Worm (Caenorhabditis elegans) whole organism, midembryonic: Measurements from ENCODE around the gene F56C9.3.

Experiments used
- T22C8.4 ChIP-seq: fragments of 200-800 bp; sonication (Bioruptor generic); IDR thresholded peaks from 2 replicates; pipeline ENCODE4 v1.3.6; 2022; ENCODE audit warnings: missing genetic modification characterization, missing compliant biosample characterization
- cog-1 ChIP-seq: sonication (generic microtip); optimal IDR thresholded peaks from 2 replicates; lab custom pipeline; 2016; ENCODE audit warnings: missing genetic modification characterization, missing compliant biosample characterization
- flt-1 ChIP-seq: fragments of 200-800 bp; sonication (Bioruptor generic); IDR thresholded peaks from 2 replicates; pipeline ENCODE4 v1.3.6; 2022; ENCODE audit warnings: missing genetic modification characterization, missing compliant biosample characterization
- klf-2 ChIP-seq: fragments of 200-800 bp; sonication (Bioruptor generic); conservative IDR thresholded peaks from 2 replicates; pipeline ENCODE4 v1.3.6; 2022; ENCODE audit warnings: missing genetic modification reagents, missing genetic modification characterization, missing compliant biosample characterization
- med-1 ChIP-seq: sonication (generic microtip); optimal IDR thresholded peaks from 2 replicates; lab custom pipeline; 2017; ENCODE audit warnings: missing genetic modification characterization, mild to moderate bottlenecking, missing compliant biosample characterization, antibody characterized with exemption, missing genetic modification reagents; ENCODE audit not compliant: insufficient read depth
- ref-1 ChIP-seq: fragments of 200-800 bp; sonication (Bioruptor generic); conservative IDR thresholded peaks from 2 replicates; pipeline ENCODE4 v1.3.6; 2022; ENCODE audit warnings: missing genetic modification reagents, missing genetic modification characterization, missing compliant biosample characterization
- tab-1 ChIP-seq: fragments of 200-800 bp; sonication (Bioruptor generic); IDR thresholded peaks from 2 replicates; pipeline ENCODE4 v1.3.6; 2022; ENCODE audit warnings: missing genetic modification characterization, missing compliant biosample characterization
- ztf-23 ChIP-seq: fragments of 200-800 bp; sonication (Bioruptor generic); IDR thresholded peaks from 2 replicates; pipeline ENCODE4 v1.3.6; 2022; ENCODE audit warnings: missing genetic modification reagents, missing genetic modification characterization, missing compliant biosample characterization
- ztf-29 ChIP-seq: fragments of 200-800 bp; sonication (Bioruptor generic); IDR thresholded peaks from 2 replicates; pipeline ENCODE4 v1.3.6; 2022; ENCODE audit warnings: missing genetic modification reagents, missing genetic modification characterization, missing compliant biosample characterization

DNA sequence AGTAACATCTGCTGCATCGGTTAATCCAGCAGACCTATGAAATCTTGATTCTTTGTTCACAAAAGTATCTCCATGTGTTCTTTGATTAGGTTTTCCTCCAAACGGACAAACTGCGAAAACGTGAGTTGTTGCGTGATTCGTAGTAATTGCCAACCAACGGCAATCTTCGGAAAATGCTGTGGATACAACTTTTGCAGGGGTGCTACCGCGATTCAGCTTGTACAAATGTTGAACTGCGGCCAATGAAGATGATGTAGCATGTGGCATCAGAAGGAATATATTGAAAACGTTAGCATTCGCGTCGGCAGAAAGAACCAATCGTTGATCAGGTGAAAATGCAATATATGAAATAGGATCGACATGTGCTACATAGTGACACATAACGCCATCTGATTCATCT is 20.6 kb downstream of the F56C9.3 start:
- TF ChIP-seq ztf-23 (no peak), flt-1 (GFP tag; lab: Robert Waterston, UW) (no peak), klf-2 (GFP tag; lab: Robert Waterston, UW) (no peak), T22C8.4 (no peak), ref-1 (GFP tag; lab: Robert Waterston, UW) (no peak), med-1 (GFP tag; lab: Kevin White, UChicago) (no peak), cog-1 (tag; lab: Kevin White, UChicago) (no peak), tab-1 (no peak), ztf-29 (no peak)
